Fruit fly (Drosophila melanogaster): ENCODE results near the gene Kif19A.

The Kif19A gene

dm6 chr3R:14098527-14099109, 19.6 kb downstream of the Kif19A start (continued):
- TF ChIP-seq B-H1 (GFP tag; IDR thresholded peaks at IDR 0.05) = no peak
- peak; percentile 1 for TF ChIP-seq CG3163 (GFP tag; optimal IDR thresholded peaks at IDR 0.05)
- TF ChIP-seq CG12391 (tag; optimal IDR thresholded peaks at IDR 0.05) = peak; percentile 14
- TF ChIP-seq lab (GFP tag; optimal IDR thresholded peaks at IDR 0.05) = peak; percentile 29
- peak; percentile 68 for TF ChIP-seq ftz-f1 (GFP tag; optimal IDR thresholded peaks at IDR 0.05)
- TF ChIP-seq pb (GFP tag; optimal IDR thresholded peaks at IDR 0.05) = peak; percentile 14
- no peak for TF ChIP-seq en (GFP tag; optimal IDR thresholded peaks at IDR 0.05)
- no peak for TF ChIP-seq pum (GFP tag; optimal IDR thresholded peaks at IDR 0.05)
- TF ChIP-seq gem (tag; optimal IDR thresholded peaks at IDR 0.05) = peak; percentile 52
- TF ChIP-seq CG12659 (GFP tag; optimal IDR thresholded peaks at IDR 0.05) = peak; percentile 16
- 0 out of 2 replicates have a peak, but pooled peaks have one; percentile 20 for TF ChIP-seq sob (GFP tag; IDR thresholded peaks at IDR 0.05)
- no peak for TF ChIP-seq CG1832 (GFP tag; optimal IDR thresholded peaks at IDR 0.05)
- TF ChIP-seq ttk (GFP tag; IDR thresholded peaks at IDR 0.05) = no peak
- no peak for TF ChIP-seq CG10267 (tag; optimal IDR thresholded peaks at IDR 0.05)
- TF ChIP-seq onecut (GFP tag; IDR thresholded peaks at IDR 0.05) = no peak
- TF ChIP-seq HmgD (GFP tag; optimal IDR thresholded peaks at IDR 0.05) = peak; percentile 25
- 0 out of 3 replicates have a peak, but pooled peaks have one; percentile 64 for TF ChIP-seq CG2199 (GFP tag; IDR thresholded peaks at IDR 0.05)
- peak; percentile 86 for TF ChIP-seq crol (GFP tag; IDR thresholded peaks at IDR 0.05)
- peak; percentile 54 for TF ChIP-seq CG7372 (GFP tag; IDR thresholded peaks at IDR 0.05)
- TF ChIP-seq CG1233 (GFP tag; optimal IDR thresholded peaks at IDR 0.05) = no peak
- TF ChIP-seq GATAe (GFP tag; conservative IDR thresholded peaks at IDR 0.05) = no peak
- TF ChIP-seq ewg (GFP tag; optimal IDR thresholded peaks at IDR 0.05) = no peak
- TF ChIP-seq cg (GFP tag; optimal IDR thresholded peaks at IDR 0.05) = peak; percentile 62
- peak; percentile 17 for TF ChIP-seq CG30403 (GFP tag; optimal IDR thresholded peaks at IDR 0.05)
- TF ChIP-seq slbo (GFP tag; IDR thresholded peaks at IDR 0.05) = peak; percentile 24; the same call in 1 of the 2 replicates
- TF ChIP-seq chinmo (GFP tag; IDR thresholded peaks at IDR 0.05; ENCODE audit: partially characterized antibody) = peak; percentile 75; the same call in 2 of the 4 replicates
- TF ChIP-seq dysf (GFP tag; IDR thresholded peaks at IDR 0.05) = peak; percentile 5; the same call in 1 of the 3 replicates
- peak; percentile 42 for TF ChIP-seq Rfx (GFP tag; IDR thresholded peaks at IDR 0.05)
- TF ChIP-seq abd-A (tag; optimal IDR thresholded peaks at IDR 0.05) = peak; percentile 51
- peak; percentile 53 for TF ChIP-seq CG7556 (GFP tag; optimal IDR thresholded peaks at IDR 0.05)
- no peak for TF ChIP-seq CG6175 (GFP tag; IDR thresholded peaks at IDR 0.05)
- peak; percentile 23 for TF ChIP-seq CG3281 (GFP tag; optimal IDR thresholded peaks at IDR 0.05)
- peak; percentile 18 for TF ChIP-seq Sox100B (GFP tag; optimal IDR thresholded peaks at IDR 0.05)
- TF ChIP-seq NC2β (GFP tag; optimal IDR thresholded peaks at IDR 0.05) = no peak
- TF ChIP-seq CG12769 (tag; optimal IDR thresholded peaks at IDR 0.05) = peak; percentile 43
- no peak for TF ChIP-seq CG17912 (GFP tag; optimal IDR thresholded peaks at IDR 0.05)
- peak; percentile 32; the same call in 1 of the 2 replicates for TF ChIP-seq Drgx (GFP tag; IDR thresholded peaks at IDR 0.05)
- peak; percentile 69 for TF ChIP-seq D19B (GFP tag; optimal IDR thresholded peaks at IDR 0.05)
- TF ChIP-seq repo (GFP tag; optimal IDR thresholded peaks at IDR 0.05) = no peak
- no peak for TF ChIP-seq cad (GFP tag; optimal IDR thresholded peaks at IDR 0.05)
- TF ChIP-seq gsb (GFP tag; IDR thresholded peaks at IDR 0.05) = 0 out of 2 replicates have a peak, but pooled peaks have one; percentile 19
- no peak for TF ChIP-seq chm (GFP tag; IDR thresholded peaks at IDR 0.05)
- TF ChIP-seq luna (GFP tag; optimal IDR thresholded peaks at IDR 0.05) = no peak
- TF ChIP-seq CG10321 (GFP tag; IDR thresholded peaks at IDR 0.05) = no peak
- TF ChIP-seq Optix (GFP tag; IDR thresholded peaks at IDR 0.05) = peak; percentile 32; the same call in 1 of the 3 replicates
- TF ChIP-seq CG7987 (GFP tag; optimal IDR thresholded peaks at IDR 0.05) = peak; percentile 2
- TF ChIP-seq CG16863 (GFP tag; optimal IDR thresholded peaks at IDR 0.05) = no peak
- no peak for TF ChIP-seq CG2712 (tag; optimal IDR thresholded peaks at IDR 0.05)
- no peak for TF ChIP-seq odd (GFP tag; optimal IDR thresholded peaks at IDR 0.05)
